Fruit fly (Drosophila melanogaster): ENCODE data around the gene Ncc69.

The Ncc69 gene

DNA sequence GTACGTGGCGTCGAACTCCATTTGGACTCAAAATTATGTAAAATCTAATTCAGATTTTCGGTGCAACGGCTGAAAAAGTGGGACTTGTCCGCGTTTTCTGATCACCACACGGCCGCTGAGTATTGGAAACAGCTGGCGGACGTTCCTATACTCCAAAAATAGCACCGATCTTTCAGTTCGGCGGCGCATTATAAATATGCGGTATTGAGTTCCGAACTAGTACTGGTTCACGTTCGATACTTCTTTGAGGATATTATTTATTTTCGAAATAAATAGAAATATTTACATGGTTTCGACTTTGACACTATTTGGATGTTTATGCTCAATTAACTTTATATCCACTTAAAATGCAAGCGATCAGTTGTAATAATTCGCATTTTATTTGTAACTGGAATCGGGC, 10.6 kb upstream of the Ncc69 start, which contains the start of gene Smyd4-2:
TSS of gene Smyd4-2 (minus strand) at position 136 of the 400 bp plus-strand sequence.
- TF ChIP-seq dm (GFP tag; optimal IDR thresholded peaks at IDR 0.05) (no peak), danr (GFP tag; IDR thresholded peaks at IDR 0.05) (no peak), Hr39 (optimal IDR thresholded peaks at IDR 0.05) (no peak), CG12769 (tag; optimal IDR thresholded peaks at IDR 0.05) (no peak), esg (GFP tag; conservative IDR thresholded peaks at IDR 0.05) (no peak), en (GFP tag; optimal IDR thresholded peaks at IDR 0.05) (no peak), HmgD (GFP tag; optimal IDR thresholded peaks at IDR 0.05) (no peak), sob (GFP tag; IDR thresholded peaks at IDR 0.05) (no peak), CG12391 (tag; optimal IDR thresholded peaks at IDR 0.05) (no peak), crp (GFP tag; optimal IDR thresholded peaks at IDR 0.05) (peak in 1 of 2 experiments; percentile 33), CG15514 (GFP tag; optimal IDR thresholded peaks at IDR 0.05) (peak; percentile 96), cwo (GFP tag; optimal IDR thresholded peaks at IDR 0.05) (no peak), al (GFP tag; IDR thresholded peaks at IDR 0.05) (no peak), CG14965 (GFP tag; optimal IDR thresholded peaks at IDR 0.05; ENCODE audit: borderline replicate concordance) (no peak), GATAe (GFP tag; conservative IDR thresholded peaks at IDR 0.05) (no peak)

DNA sequence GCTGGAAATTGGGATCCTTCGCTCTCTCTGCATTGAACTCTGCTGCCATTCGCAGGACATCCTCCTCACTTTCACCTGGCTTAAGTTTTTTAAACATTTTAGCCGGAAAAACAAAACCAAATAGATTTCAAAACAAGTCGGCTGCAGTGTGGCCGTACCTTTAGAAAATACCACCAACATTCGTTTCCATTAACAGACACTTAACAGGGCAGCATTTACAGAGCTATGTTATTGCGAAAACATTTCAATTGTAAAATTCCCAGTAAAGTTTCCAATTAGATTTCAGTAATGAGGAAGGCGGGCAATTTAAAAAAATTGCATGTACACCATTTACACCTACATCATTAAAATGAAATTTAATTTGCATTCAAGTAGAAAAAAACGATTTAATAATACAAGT, 7.9 kb upstream of the Ncc69 start, which contains the start of gene CG32104:
TSS of gene CG32104 (minus strand) at position 152 of the 400 bp plus-strand sequence.
- TF ChIP-seq MBD-R2 (GFP tag; IDR thresholded peaks at IDR 0.05) (peak; percentile 58; the same call in 1 of the 2 replicates), CG8388 (GFP tag; optimal IDR thresholded peaks at IDR 0.05) (no peak), YL-1 (GFP tag; optimal IDR thresholded peaks at IDR 0.05) (peak; percentile 47), CG17612 (GFP tag; IDR thresholded peaks at IDR 0.05) (no peak), CG14710 (tag; optimal IDR thresholded peaks at IDR 0.05) (peak; percentile 6), sc (optimal IDR thresholded peaks at IDR 0.05) (no peak), sc (GFP tag; optimal IDR thresholded peaks at IDR 0.05) (no peak), bbx (GFP tag; IDR thresholded peaks at IDR 0.05; ENCODE audit: partially characterized antibody) (0 out of 2 replicates have a peak, but pooled peaks have one; percentile 7), Poxn (GFP tag; IDR thresholded peaks at IDR 0.05) (no peak), MESR4 (GFP tag; optimal IDR thresholded peaks at IDR 0.05) (peak; percentile 28), Hmr (GFP tag; optimal IDR thresholded peaks at IDR 0.05) (no peak), Sin3A (optimal IDR thresholded peaks at IDR 0.05) (peak; percentile 16), dan (GFP tag; IDR thresholded peaks at IDR 0.05) (no peak), CG13287 (GFP tag; IDR thresholded peaks at IDR 0.05; ENCODE audit: partially characterized antibody) (peak; percentile 21; the same call in 1 of the 2 replicates), insv (GFP tag; optimal IDR thresholded peaks at IDR 0.05) (peak; percentile 89 to 97), CG10267 (tag; optimal IDR thresholded peaks at IDR 0.05) (peak; percentile 36), cwo (GFP tag; optimal IDR thresholded peaks at IDR 0.05) (no peak), trem (tag; optimal IDR thresholded peaks at IDR 0.05) (peak; percentile 2), pita (GFP tag; optimal IDR thresholded peaks at IDR 0.05) (no peak), E2f2 (GFP tag; IDR thresholded peaks at IDR 0.05) (peak; percentile 87), BEAF-32 (GFP tag; optimal IDR thresholded peaks at IDR 0.05) (peak; percentile 6), CG2116 (GFP tag; optimal IDR thresholded peaks at IDR 0.05) (peak; percentile 35), pzg (GFP tag; optimal IDR thresholded peaks at IDR 0.05) (peak; percentile 47), Mad (GFP tag; optimal IDR thresholded peaks at IDR 0.05) (no peak), stwl (tag; optimal IDR thresholded peaks at IDR 0.05) (peak; percentile 53), Stat92E (GFP tag; optimal IDR thresholded peaks at IDR 0.05) (peak in 1 of 3 experiments; percentile 58), E2f1 (GFP tag; IDR thresholded peaks at IDR 0.05) (no peak), Dp (GFP tag; optimal IDR thresholded peaks at IDR 0.05) (peak; percentile 82), CG15479 (GFP tag; optimal IDR thresholded peaks at IDR 0.05) (peak; percentile 64), CG6791 (GFP tag; IDR thresholded peaks at IDR 0.05; ENCODE audit: partially characterized antibody) (0 out of 3 replicates have a peak, but pooled peaks have one; percentile 16), CG9797 (GFP tag; optimal IDR thresholded peaks at IDR 0.05) (peak; percentile 54), ab (GFP tag; optimal IDR thresholded peaks at IDR 0.05) (no peak), amos (GFP tag; IDR thresholded peaks at IDR 0.05; ENCODE audit: partially characterized antibody) (no peak), CkIIα-i1 (GFP tag; IDR thresholded peaks at IDR 0.05) (no peak), usp (GFP tag; optimal IDR thresholded peaks at IDR 0.05) (no peak), Vsx1 (GFP tag; optimal IDR thresholded peaks at IDR 0.05) (no peak)

Measured in whole organism, embryonic.